Worm (Caenorhabditis elegans) whole organism, L3 larva: ENCODE data around the gene mab-10.

Experiments used
- R02D3.7 ChIP-seq: fragments of 150-350 bp; optimal IDR thresholded peaks from 2 replicates; lab custom pipeline; 2014; ENCODE audit warnings: missing biosample characterization, missing genetic modification characterization
- ZK546.5 ChIP-seq: sonication (generic microtip); optimal IDR thresholded peaks from 2 replicates; lab custom pipeline; 2017; ENCODE audit warnings: missing biosample characterization, missing genetic modification characterization
- aly-2 ChIP-seq: fragments of 150-350 bp; optimal IDR thresholded peaks from 2 replicates; lab custom pipeline; 2014; ENCODE audit warnings: missing biosample characterization, missing genetic modification characterization
- ama-1 ChIP-seq: fragments of 150-350 bp; optimal IDR thresholded peaks from 2 replicates; lab custom pipeline; 2018
- ceh-16 ChIP-seq: sonication (generic microtip); optimal IDR thresholded peaks from 2 replicates; lab custom pipeline; 2017; ENCODE audit warnings: missing biosample characterization, missing genetic modification characterization
- ceh-28 ChIP-seq: fragments of 150-350 bp; optimal IDR thresholded peaks from 2 replicates; lab custom pipeline; 2014; ENCODE audit warnings: missing biosample characterization, missing genetic modification reagents, missing genetic modification characterization
- ceh-82 ChIP-seq: fragments of 150-350 bp; optimal IDR thresholded peaks from 2 replicates; lab custom pipeline; 2014; ENCODE audit warnings: missing biosample characterization, missing genetic modification characterization
- ceh-9 ChIP-seq: sonication (generic microtip); optimal IDR thresholded peaks from 2 replicates; lab custom pipeline; 2018; ENCODE audit warnings: missing biosample characterization, missing genetic modification characterization
- daf-12 ChIP-seq: fragments of 150-350 bp; optimal IDR thresholded peaks from 2 replicates; lab custom pipeline; 2014; ENCODE audit warnings: missing biosample characterization, missing genetic modification reagents, missing genetic modification characterization
- egl-27 ChIP-seq: sonication (generic microtip); optimal IDR thresholded peaks from 4 replicates; lab custom pipeline; 2017; ENCODE audit warnings: missing biosample characterization, missing genetic modification reagents, missing genetic modification characterization
- egl-5 ChIP-seq: fragments of 150-350 bp; optimal IDR thresholded peaks from 2 replicates; lab custom pipeline; 2017; ENCODE audit warnings: missing biosample characterization, missing genetic modification reagents, missing genetic modification characterization, inconsistent platforms
- elt-1 ChIP-seq: fragments of 150-350 bp; optimal IDR thresholded peaks from 2 replicates; lab custom pipeline; 2014; ENCODE audit warnings: missing biosample characterization, missing genetic modification characterization
- elt-2 ChIP-seq: sonication (generic microtip); optimal IDR thresholded peaks from 2 replicates; lab custom pipeline; 2016; ENCODE audit warnings: missing genetic modification reagents, mild to moderate bottlenecking, missing genetic modification characterization, missing compliant biosample characterization
- elt-3 ChIP-seq, 3 experiments: fragments of 150-350 bp in 1 of 3; sonication (generic microtip) in 2 of 3; optimal IDR thresholded peaks; 2 replicates in 2 of 3; 4 replicates in 1 of 3; lab custom pipeline; 2014 to 2017; ENCODE audit warnings: missing biosample characterization in 3 of 3, missing genetic modification characterization in 3 of 3
- eor-1 ChIP-seq, 2 experiments: fragments of 150-350 bp; optimal IDR thresholded peaks; 2 replicates each; lab custom pipeline; 2014 to 2018; ENCODE audit warnings: missing biosample characterization in 2 of 2, missing genetic modification characterization in 2 of 2
- fkh-10 ChIP-seq: sonication (generic microtip); optimal IDR thresholded peaks from 2 replicates; lab custom pipeline; 2017; ENCODE audit warnings: missing biosample characterization, missing genetic modification reagents, missing genetic modification characterization
- fkh-2 ChIP-seq: fragments of 150-350 bp; optimal IDR thresholded peaks from 2 replicates; lab custom pipeline; 2014; ENCODE audit warnings: missing biosample characterization, missing genetic modification reagents, missing genetic modification characterization
- fos-1 ChIP-seq: fragments of 150-350 bp; optimal IDR thresholded peaks from 2 replicates; lab custom pipeline; 2014; ENCODE audit warnings: missing biosample characterization, missing genetic modification characterization
- hmg-11 ChIP-seq: sonication (generic microtip); optimal IDR thresholded peaks from 2 replicates; lab custom pipeline; 2016; ENCODE audit warnings: missing genetic modification characterization, missing compliant biosample characterization
- jun-1 ChIP-seq: fragments of 150-350 bp; optimal IDR thresholded peaks from 2 replicates; lab custom pipeline; 2014; ENCODE audit warnings: missing biosample characterization, missing genetic modification reagents, missing genetic modification characterization
- lin-15B ChIP-seq: fragments of 150-350 bp; optimal IDR thresholded peaks from 2 replicates; lab custom pipeline; 2014; ENCODE audit warnings: missing biosample characterization, missing genetic modification characterization
- lin-39 ChIP-seq: fragments of 150-350 bp; optimal IDR thresholded peaks from 2 replicates; lab custom pipeline; 2018; ENCODE audit warnings: missing biosample characterization, missing genetic modification reagents, missing genetic modification characterization
- lsy-12 ChIP-seq: sonication (generic microtip); optimal IDR thresholded peaks from 2 replicates; lab custom pipeline; 2016; ENCODE audit warnings: mild to moderate bottlenecking, missing genetic modification characterization, missing compliant biosample characterization
- mdl-1 ChIP-seq: fragments of 150-350 bp; optimal IDR thresholded peaks from 2 replicates; lab custom pipeline; 2014; ENCODE audit warnings: missing biosample characterization, missing genetic modification characterization
- mml-1 ChIP-seq: fragments of 150-350 bp; sonication (generic microtip); optimal IDR thresholded peaks from 3 replicates; lab custom pipeline; 2014; ENCODE audit warnings: missing biosample characterization, missing genetic modification characterization
- nfya-1 ChIP-seq: sonication (generic microtip); optimal IDR thresholded peaks from 2 replicates; lab custom pipeline; 2017; ENCODE audit warnings: missing genetic modification characterization, mild to moderate bottlenecking, missing compliant biosample characterization, antibody characterized with exemption, moderate library complexity; ENCODE audit not compliant: insufficient read depth
- nhr-11 ChIP-seq: fragments of 150-350 bp; optimal IDR thresholded peaks from 2 replicates; lab custom pipeline; 2014; ENCODE audit warnings: missing biosample characterization, missing genetic modification characterization
- nhr-12 ChIP-seq: fragments of 150-350 bp; optimal IDR thresholded peaks from 2 replicates; lab custom pipeline; 2014; ENCODE audit warnings: missing biosample characterization, missing genetic modification characterization
- nhr-23 ChIP-seq: fragments of 150-350 bp; optimal IDR thresholded peaks from 2 replicates; lab custom pipeline; 2014; ENCODE audit warnings: missing biosample characterization, missing genetic modification reagents, missing genetic modification characterization
- nhr-25 ChIP-seq: sonication (generic microtip); optimal IDR thresholded peaks from 2 replicates; lab custom pipeline; 2017; ENCODE audit warnings: missing biosample characterization, missing genetic modification characterization
- nhr-28 ChIP-seq: fragments of 150-350 bp; optimal IDR thresholded peaks from 2 replicates; lab custom pipeline; 2014; ENCODE audit warnings: missing biosample characterization, missing genetic modification characterization
- nhr-43 ChIP-seq: sonication (generic microtip); optimal IDR thresholded peaks from 2 replicates; lab custom pipeline; 2016; ENCODE audit warnings: mild to moderate bottlenecking, missing genetic modification characterization, missing compliant biosample characterization; ENCODE audit not compliant: poor library complexity, severe bottlenecking
- nhr-67 ChIP-seq: fragments of 150-350 bp; optimal IDR thresholded peaks from 2 replicates; lab custom pipeline; 2014; ENCODE audit warnings: missing biosample characterization, missing genetic modification characterization
- nhr-76 ChIP-seq: fragments of 150-350 bp; sonication (generic microtip); optimal IDR thresholded peaks from 5 replicates; lab custom pipeline; 2014; ENCODE audit warnings: missing biosample characterization, missing genetic modification characterization
- nhr-77 ChIP-seq: fragments of 150-350 bp; optimal IDR thresholded peaks from 2 replicates; lab custom pipeline; 2014; ENCODE audit warnings: missing biosample characterization, missing genetic modification characterization
- pha-4 ChIP-seq: fragments of 150-350 bp; optimal IDR thresholded peaks from 2 replicates; lab custom pipeline; 2014; ENCODE audit warnings: missing biosample characterization, missing genetic modification reagents, missing genetic modification characterization
- pqm-1 ChIP-seq: fragments of 150-350 bp; optimal IDR thresholded peaks from 2 replicates; lab custom pipeline; 2017; ENCODE audit warnings: missing biosample characterization, missing genetic modification characterization, inconsistent platforms
- sea-2 ChIP-seq: fragments of 150-350 bp; sonication (generic microtip); optimal IDR thresholded peaks from 4 replicates; lab custom pipeline; 2014; ENCODE audit warnings: missing biosample characterization, missing genetic modification reagents, missing genetic modification characterization
- skn-1 ChIP-seq: fragments of 150-350 bp; optimal IDR thresholded peaks from 2 replicates; lab custom pipeline; 2014; ENCODE audit warnings: missing biosample characterization, missing genetic modification characterization
- snpc-4 ChIP-seq: fragments of 150-350 bp; optimal IDR thresholded peaks from 2 replicates; lab custom pipeline; 2014; ENCODE audit warnings: missing biosample characterization, missing genetic modification characterization
- tbx-2 ChIP-seq: sonication (generic microtip); optimal IDR thresholded peaks from 2 replicates; lab custom pipeline; 2016; ENCODE audit warnings: mild to moderate bottlenecking, missing genetic modification characterization, missing compliant biosample characterization
- unc-39 ChIP-seq: sonication (generic microtip); optimal IDR thresholded peaks from 4 replicates; lab custom pipeline; 2017; ENCODE audit warnings: missing biosample characterization, missing genetic modification characterization
- unc-62 ChIP-seq: fragments of 150-350 bp; sonication (generic microtip); optimal IDR thresholded peaks from 4 replicates; lab custom pipeline; 2014; ENCODE audit warnings: missing biosample characterization, missing genetic modification reagents, missing genetic modification characterization
- zag-1 ChIP-seq: fragments of 150-350 bp; optimal IDR thresholded peaks from 2 replicates; lab custom pipeline; 2014; ENCODE audit warnings: missing biosample characterization, missing genetic modification characterization
- ztf-4 ChIP-seq: fragments of 150-350 bp; optimal IDR thresholded peaks from 2 replicates; lab custom pipeline; 2014; ENCODE audit warnings: missing biosample characterization, missing genetic modification characterization

The mab-10 gene

ce11 chrII:10547803-10548693 lies 20.2 kb downstream of the mab-10 start:
- no peak for TF ChIP-seq hmg-11
- no peak for TF ChIP-seq daf-12 (tag; lab: Kevin White, UChicago)
- TF ChIP-seq egl-27 (tag; lab: Kevin White, UChicago) = no peak
- TF ChIP-seq lin-39 (tag; lab: Kevin White, UChicago) = no peak
- no peak for TF ChIP-seq mml-1
- TF ChIP-seq nhr-11 (tag; lab: Kevin White, UChicago) = no peak
- TF ChIP-seq ceh-82 = no peak
- no peak for TF ChIP-seq lsy-12 (tag; lab: Kevin White, UChicago)
- no peak for TF ChIP-seq R02D3.7 (tag; lab: Kevin White, UChicago)
- TF ChIP-seq mdl-1 = no peak
- no peak for TF ChIP-seq tbx-2
- no peak for TF ChIP-seq fkh-2 (tag; lab: Kevin White, UChicago)
- no peak for TF ChIP-seq lin-15B (tag; lab: Kevin White, UChicago)
- peak; percentile 25 for TF ChIP-seq elt-2 (tag; lab: Kevin White, UChicago)
- no peak for TF ChIP-seq ceh-16
- no peak for TF ChIP-seq zag-1
- TF ChIP-seq jun-1 (tag; lab: Kevin White, UChicago) = peak; percentile 61
- TF ChIP-seq egl-5 (tag; lab: Kevin White, UChicago) = no peak
- TF ChIP-seq aly-2 (tag; lab: Kevin White, UChicago) = no peak
- TF ChIP-seq fkh-10 (GFP tag; lab: Kevin White, UChicago) = no peak
- no peak for TF ChIP-seq eor-1 (tag; optimal IDR thresholded peaks at IDR 0.05; lab: Kevin White, UChicago)
- no peak for TF ChIP-seq nhr-77 (tag; lab: Kevin White, UChicago)
- no peak for TF ChIP-seq ceh-9 (tag; lab: Kevin White, UChicago)
- TF ChIP-seq pqm-1 (tag; lab: Kevin White, UChicago) = peak; percentile 51
- TF ChIP-seq ceh-28 (tag; lab: Kevin White, UChicago) = no peak
- TF ChIP-seq nhr-76 (tag; lab: Kevin White, UChicago) = no peak
- TF ChIP-seq nhr-25 (tag; lab: Kevin White, UChicago) = peak; percentile 31
- TF ChIP-seq snpc-4 (tag; lab: Kevin White, UChicago) = no peak
- no peak for TF ChIP-seq unc-39 (tag; lab: Kevin White, UChicago)
- no peak for TF ChIP-seq ZK546.5 (tag; lab: Kevin White, UChicago)
- TF ChIP-seq nhr-43 = no peak
- no peak for TF ChIP-seq fos-1 (tag; lab: Kevin White, UChicago)
- peak; percentile 53 for TF ChIP-seq nfya-1 (tag; lab: Kevin White, UChicago)
- no peak for TF ChIP-seq pha-4 (tag; lab: Kevin White, UChicago)
- TF ChIP-seq elt-3 (tag; optimal IDR thresholded peaks at IDR 0.05; lab: Kevin White, UChicago) = no peak
- no peak for TF ChIP-seq nhr-67 (tag; lab: Kevin White, UChicago)
- TF ChIP-seq skn-1 (tag; lab: Kevin White, UChicago) = no peak
- TF ChIP-seq elt-1 (tag; lab: Kevin White, UChicago) = no peak
- TF ChIP-seq nhr-28 = no peak
- peak; percentile 85 for TF ChIP-seq ama-1 (lab: Kevin White, UChicago)
- no peak for TF ChIP-seq ztf-4 (tag; lab: Kevin White, UChicago)
- TF ChIP-seq sea-2 (GFP tag; lab: Kevin White, UChicago) = no peak
- no peak for TF ChIP-seq unc-62 (GFP tag; lab: Kevin White, UChicago)
- no peak for TF ChIP-seq nhr-23
- no peak for TF ChIP-seq nhr-12 (tag; lab: Kevin White, UChicago)
